Worm (Caenorhabditis elegans): Measurements from ENCODE around the gene gcy-32.

DNA sequence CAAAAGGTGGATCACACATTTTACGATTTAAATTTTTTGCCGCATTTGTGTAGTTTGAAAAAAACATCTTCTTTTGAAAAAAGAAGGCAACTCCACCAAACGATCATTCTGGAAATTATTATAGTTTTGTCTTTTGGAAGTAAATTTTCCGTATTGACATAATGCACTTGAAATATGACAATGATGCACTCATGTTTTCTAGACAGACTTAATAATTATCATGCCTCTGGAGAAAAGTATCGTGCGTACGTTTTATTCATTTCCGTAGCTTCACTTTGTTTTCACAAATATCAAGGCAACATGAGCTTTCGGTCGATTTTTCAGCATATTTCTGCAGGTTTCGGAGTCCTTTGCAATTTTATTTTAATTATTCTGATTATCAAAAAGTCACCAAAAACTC lies 3.1 kb upstream of the gcy-32 start, which contains the start of gene str-250:
- TF ChIP-seq bed-3 (GFP tag; optimal IDR thresholded peaks at IDR 0.05) (no peak), mab-5 (tag; optimal IDR thresholded peaks at IDR 0.05) (no peak), nhr-237 (tag; optimal IDR thresholded peaks at IDR 0.05) (no peak), unc-120 (tag; optimal IDR thresholded peaks at IDR 0.05; ENCODE audit: poor library complexity, severe bottlenecking) (no peak), tbx-8 (GFP tag; optimal IDR thresholded peaks at IDR 0.05) (no peak), ztf-11 (tag; optimal IDR thresholded peaks at IDR 0.05) (no peak), nhr-76 (tag; optimal IDR thresholded peaks at IDR 0.05) (no peak), snpc-4 (tag; optimal IDR thresholded peaks at IDR 0.05) (no peak), ceh-39 (tag; optimal IDR thresholded peaks at IDR 0.05) (no peak), ces-1 (GFP tag; optimal IDR thresholded peaks at IDR 0.05) (no peak), mep-1 (tag; optimal IDR thresholded peaks at IDR 0.05) (no peak), nhr-28 (tag; optimal IDR thresholded peaks at IDR 0.05) (no peak), drap-1 (GFP tag; optimal IDR thresholded peaks at IDR 0.05) (no peak), nhr-12 (tag; optimal IDR thresholded peaks at IDR 0.05) (no peak)
